Worm (Caenorhabditis elegans) whole organism, L1 larva: ENCODE results near the gene T21B4.15.

Source experiments
- blmp-1 ChIP-seq: fragments of 150-350 bp; optimal IDR thresholded peaks from 2 replicates; lab custom pipeline; 2014; ENCODE audit warnings: missing biosample characterization, missing genetic modification characterization
- fos-1 ChIP-seq: fragments of 150-350 bp; optimal IDR thresholded peaks from 2 replicates; lab custom pipeline; 2014; ENCODE audit warnings: missing biosample characterization, missing genetic modification characterization
- lin-39 ChIP-seq: fragments of 150-350 bp; optimal IDR thresholded peaks from 2 replicates; lab custom pipeline; 2014; ENCODE audit warnings: missing biosample characterization, missing genetic modification reagents, missing genetic modification characterization
- mdl-1 ChIP-seq, 2 experiments: fragments of 150-350 bp; optimal IDR thresholded peaks; 2 replicates each; lab custom pipeline; 2014 to 2017; ENCODE audit warnings: missing biosample characterization in 2 of 2, missing genetic modification characterization in 2 of 2, inconsistent platforms in 1 of 2
- nhr-12 ChIP-seq: sonication (generic microtip); optimal IDR thresholded peaks from 2 replicates; lab custom pipeline; 2017; ENCODE audit warnings: missing biosample characterization, missing genetic modification characterization
- nhr-47 ChIP-seq: sonication (generic microtip); optimal IDR thresholded peaks from 2 replicates; lab custom pipeline; 2016; ENCODE audit warnings: mild to moderate bottlenecking, missing genetic modification characterization, moderate library complexity, missing compliant biosample characterization
- nhr-76 ChIP-seq: sonication (generic microtip); optimal IDR thresholded peaks from 2 replicates; lab custom pipeline; 2017; ENCODE audit warnings: missing biosample characterization, missing genetic modification characterization

ce11 chrII:12496981-12497380 is 7.0 kb downstream of the T21B4.15 start, which contains the start of gene T21B4.3:
- TF ChIP-seq fos-1 (tag; lab: Kevin White, UChicago) (no peak), lin-39 (no peak), mdl-1 (tag; optimal IDR thresholded peaks at IDR 0.05; lab: Kevin White, UChicago) (no peak), nhr-76 (tag; lab: Kevin White, UChicago) (no peak), blmp-1 (no peak), nhr-12 (tag; lab: Kevin White, UChicago) (no peak), nhr-47 (no peak)
